Worm (Caenorhabditis elegans) whole organism, dauer: ENCODE data around the gene F26F12.3.

Experiments
- unc-62 ChIP-seq: sonication (generic microtip); optimal IDR thresholded peaks from 2 replicates; lab custom pipeline; 2017; ENCODE audit warnings: missing biosample characterization, missing genetic modification reagents, missing genetic modification characterization

The F26F12.3 gene

DNA sequence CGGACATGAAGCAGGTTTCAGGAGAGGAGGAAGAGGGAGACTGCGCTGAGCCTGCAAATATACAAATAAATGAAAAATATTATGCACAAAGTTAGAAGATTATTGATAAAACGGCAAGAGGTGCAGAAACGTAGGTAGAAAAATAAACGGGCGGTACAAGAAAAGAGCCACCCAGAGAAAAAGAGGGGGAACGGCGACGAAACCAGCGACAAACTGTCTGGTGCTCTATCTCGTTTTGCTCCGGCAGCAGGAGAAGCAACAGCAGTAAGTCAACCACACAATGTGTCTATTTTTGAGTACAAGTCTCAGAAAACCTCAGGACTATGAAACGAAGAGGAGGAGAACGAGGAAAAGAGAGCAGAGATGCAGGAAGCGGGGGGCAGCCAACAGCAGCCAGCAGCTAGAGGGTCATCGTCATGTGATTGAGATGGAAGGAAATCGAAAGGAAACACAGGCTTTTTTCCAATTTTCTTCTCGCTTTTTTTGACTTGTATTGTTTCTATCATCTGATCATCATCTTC, at the start of gene F26F12.3:
TSS of gene F26F12.3 (minus strand) at position 51 of the 521 bp plus-strand sequence.
- TF ChIP-seq unc-62, result no peak

DNA sequence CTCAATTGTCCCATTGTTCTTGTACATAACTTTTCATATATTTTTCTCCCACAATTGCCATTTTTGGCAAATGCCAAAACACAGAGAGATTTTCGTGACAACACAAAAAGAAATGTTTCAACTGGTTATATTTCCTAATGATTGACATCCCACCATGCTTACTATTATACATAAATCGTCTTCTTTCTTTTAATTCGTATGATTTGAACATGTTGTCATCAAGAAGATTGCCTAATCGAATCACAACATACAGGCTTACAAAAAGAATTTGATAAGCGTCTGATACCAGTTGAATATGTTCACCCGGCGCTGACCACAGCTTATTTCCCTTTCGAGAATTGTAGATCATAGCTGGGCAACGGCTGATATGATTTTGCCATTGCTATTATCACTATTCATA, 49.5 kb upstream of the F26F12.3 start, which contains the start of gene grd-9:
TSS of gene grd-9 (plus strand) at position 301 of the 400 bp plus-strand sequence.
- no peak for TF ChIP-seq unc-62

DNA sequence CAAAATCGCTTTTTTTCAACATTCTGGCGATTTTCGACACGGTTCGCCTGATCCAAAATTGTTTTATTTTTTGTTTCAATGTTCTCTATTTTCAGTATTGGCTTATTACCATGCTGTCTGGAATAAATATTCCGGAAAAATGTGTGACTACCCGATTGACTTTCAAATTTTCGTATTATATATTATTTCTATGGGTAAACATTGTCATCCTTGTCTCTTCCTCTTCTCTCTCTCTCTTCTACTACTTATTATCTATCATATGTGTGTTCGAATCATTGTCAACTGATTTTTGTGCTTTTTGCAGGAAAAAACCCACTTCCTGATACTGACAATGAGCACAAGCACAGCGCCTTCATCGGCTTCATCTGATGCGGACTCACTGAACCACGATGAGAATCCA, 47.5 kb upstream of the F26F12.3 start, which contains the start of gene C04E6.7:
TSS of gene C04E6.7 (plus strand) at position 301 of the 400 bp plus-strand sequence.
- no peak for TF ChIP-seq unc-62

DNA sequence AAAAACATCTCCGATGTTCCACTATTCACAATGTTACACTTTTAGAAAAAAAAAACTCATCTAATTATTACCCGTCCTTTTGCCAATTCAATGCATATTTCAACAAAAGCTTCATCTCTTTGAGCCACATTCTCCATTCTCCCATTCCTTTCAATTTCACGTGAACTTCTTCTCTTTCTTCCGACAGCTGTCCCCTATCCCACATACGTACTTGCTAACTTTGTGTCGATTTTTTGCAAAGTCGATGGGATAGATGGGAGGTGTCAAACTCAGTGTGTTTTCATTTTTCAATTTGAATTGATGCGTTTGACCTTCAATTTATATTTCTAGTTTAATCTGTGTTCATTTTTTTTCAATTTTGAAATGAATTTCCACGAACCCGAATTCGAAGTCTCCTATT, 45.7 kb upstream of the F26F12.3 start:
- no peak for TF ChIP-seq unc-62

DNA sequence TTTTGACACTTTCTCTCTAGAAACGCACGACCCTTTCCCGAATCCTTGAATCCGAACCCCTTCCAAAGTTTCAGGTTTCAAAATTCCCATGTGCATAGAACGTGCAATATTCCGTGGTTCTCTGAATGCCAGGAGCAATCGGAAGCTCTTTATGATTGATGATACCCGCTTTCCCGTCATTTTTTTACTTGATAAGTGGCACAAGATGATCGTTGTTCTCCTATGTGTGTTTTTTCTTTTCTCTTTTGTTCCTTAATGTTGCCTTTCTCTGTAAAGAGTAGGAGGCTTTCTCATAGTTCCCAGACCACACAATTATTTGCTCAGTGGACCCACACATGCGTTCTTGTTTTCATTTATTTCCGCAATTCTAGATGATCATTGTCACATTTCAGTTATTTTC, 43.3 kb upstream of the F26F12.3 start:
- TF ChIP-seq unc-62, result no peak

DNA sequence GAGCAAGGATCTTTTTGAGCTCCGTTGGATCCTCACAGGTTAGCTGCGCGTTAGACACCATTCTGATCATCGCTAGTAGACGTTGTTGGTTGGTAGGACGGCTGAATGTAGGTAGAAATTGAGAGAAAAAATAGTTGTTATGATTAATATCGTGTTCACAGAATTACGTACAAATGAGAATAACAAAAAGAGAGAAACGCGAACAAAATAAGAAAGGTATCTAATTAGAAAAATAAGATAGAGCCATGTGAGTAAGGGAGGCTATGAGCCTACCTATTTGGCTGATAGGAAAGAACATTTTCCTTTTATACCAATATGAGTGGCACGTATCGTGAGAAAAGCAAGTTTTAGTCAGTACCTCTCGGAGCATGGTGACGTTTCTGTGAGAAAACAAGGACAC, 38.2 kb upstream of the F26F12.3 start, which contains the start of gene C04E6.8:
TSS of gene C04E6.8 (minus strand) at position 101 of the 400 bp plus-strand sequence.
- TF ChIP-seq unc-62, result no peak

DNA sequence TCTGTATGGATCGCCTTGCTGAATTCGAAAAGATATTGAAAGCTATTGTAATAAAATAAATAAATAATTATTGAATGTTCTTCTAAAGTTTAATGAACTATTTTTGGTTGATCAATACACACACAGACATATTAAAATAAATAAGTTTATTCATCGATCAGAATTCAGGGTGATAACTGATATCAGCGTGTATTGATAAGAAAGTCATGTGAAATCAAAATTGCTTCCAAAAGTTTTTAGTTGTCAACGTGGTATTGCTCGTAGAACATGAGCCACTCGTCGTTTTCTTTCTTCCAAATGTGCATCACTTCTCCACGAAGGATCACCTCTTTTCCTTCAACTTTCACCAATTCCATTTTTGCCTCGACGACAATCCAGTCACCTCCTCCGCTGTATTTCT, 36.9 kb upstream of the F26F12.3 start:
- no peak for TF ChIP-seq unc-62

DNA sequence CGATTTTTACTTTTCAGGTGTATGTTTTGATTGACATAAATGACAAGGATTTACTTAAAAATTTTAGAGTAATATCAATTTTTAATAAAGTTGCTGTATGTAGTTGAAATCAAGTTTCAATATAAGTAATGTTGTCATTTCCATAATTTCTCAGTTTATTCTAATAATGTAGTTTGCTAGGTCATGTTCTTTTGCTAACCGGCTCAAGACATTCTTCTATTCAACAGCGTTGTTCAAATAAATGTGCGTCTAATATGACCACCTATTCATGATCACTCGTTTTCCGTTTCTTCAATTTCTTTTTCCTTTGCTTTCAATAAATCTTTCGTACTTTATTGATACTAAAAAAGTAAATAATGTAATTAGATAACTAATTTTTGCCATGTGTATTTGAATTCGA, 34.5 kb upstream of the F26F12.3 start, which contains the start of gene C02G6.3:
TSS of gene C02G6.3 (plus strand) at position 301 of the 400 bp plus-strand sequence.
- no peak for TF ChIP-seq unc-62

DNA sequence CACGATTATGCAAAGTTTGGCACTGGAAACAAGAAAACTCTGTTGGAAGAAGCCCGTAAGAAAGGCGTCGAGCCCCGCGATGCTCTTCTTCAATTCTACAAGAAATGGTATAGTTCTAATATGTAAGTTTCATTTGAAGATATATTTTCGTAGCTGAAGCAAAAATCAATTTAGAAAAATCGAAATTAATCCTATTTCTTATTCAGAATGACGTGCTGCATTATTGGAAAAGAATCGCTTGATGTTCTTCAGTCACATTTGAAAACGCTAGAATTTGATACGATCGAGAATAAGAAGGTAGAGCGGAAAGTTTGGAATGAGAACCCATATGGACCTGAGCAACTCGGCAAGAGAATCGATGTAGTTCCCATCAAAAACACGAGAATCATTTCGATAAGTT, 31.4 kb upstream of the F26F12.3 start:
- TF ChIP-seq unc-62, result no peak

DNA sequence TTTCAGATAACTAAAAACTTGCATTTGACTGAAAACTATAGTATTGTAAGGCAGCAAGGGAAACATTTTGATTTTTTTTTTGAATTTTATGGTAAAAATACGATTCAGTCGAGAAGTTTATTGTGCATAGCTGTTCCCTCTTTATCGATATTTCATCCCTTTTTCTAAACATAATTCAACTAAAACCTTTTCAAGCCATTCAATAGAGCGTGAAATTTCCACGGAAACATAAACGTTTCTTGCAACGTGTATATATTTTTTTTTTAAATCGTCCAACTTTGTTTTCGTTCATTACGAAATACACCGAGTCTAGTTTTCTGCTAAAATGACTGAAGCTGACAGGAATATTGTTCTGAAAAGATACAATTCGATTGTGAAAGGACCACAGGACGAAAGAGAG, 26.2 kb upstream of the F26F12.3 start, which contains the start of gene C02G6.2:
TSS of gene C02G6.2 (plus strand) at position 301 of the 400 bp plus-strand sequence.
- TF ChIP-seq unc-62, result no peak

DNA sequence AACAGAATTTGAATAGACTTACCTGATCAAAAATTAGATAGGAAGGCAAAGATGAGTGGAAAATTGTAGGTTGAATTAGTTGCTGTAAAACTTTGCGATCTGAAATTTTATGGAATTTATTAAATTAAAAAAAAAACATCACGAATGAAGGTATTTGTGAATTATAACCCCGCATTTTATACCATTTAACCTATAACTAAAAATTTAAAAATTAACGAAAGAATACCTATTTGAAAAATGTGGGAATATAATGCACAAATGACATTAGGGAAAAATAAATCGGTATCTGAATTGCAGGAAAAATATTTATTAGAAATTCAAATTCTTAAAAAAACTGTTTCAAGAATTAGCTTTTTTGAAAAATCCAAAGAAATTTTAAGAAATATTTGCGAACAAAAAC, 23.7 kb upstream of the F26F12.3 start, which contains the start of gene F26F12.4:
TSS of gene F26F12.4 (minus strand) at position 101 of the 400 bp plus-strand sequence.
- TF ChIP-seq unc-62, result no peak

DNA sequence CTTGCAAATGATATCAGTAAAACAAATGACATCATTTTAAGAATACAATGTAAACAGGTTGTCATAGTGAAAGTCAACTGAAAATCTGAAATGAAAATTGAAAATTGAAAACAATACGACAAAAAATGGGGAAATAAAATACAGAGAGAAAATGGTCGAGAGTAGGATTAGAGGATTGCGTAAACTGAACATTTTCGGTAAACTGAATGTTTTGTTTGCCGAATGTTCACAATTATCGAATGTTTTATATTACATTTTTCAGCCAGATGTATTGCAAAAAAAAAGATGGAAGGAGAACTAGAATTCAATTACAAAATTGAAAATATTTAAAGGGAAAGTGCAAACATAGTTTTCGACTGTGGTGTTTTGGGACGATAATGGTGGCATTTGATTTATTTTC, 19.6 kb upstream of the F26F12.3 start, which contains the start of gene F26F12.5:
TSS of gene F26F12.5 (minus strand) at position 101 of the 400 bp plus-strand sequence.
- no peak for TF ChIP-seq unc-62

DNA sequence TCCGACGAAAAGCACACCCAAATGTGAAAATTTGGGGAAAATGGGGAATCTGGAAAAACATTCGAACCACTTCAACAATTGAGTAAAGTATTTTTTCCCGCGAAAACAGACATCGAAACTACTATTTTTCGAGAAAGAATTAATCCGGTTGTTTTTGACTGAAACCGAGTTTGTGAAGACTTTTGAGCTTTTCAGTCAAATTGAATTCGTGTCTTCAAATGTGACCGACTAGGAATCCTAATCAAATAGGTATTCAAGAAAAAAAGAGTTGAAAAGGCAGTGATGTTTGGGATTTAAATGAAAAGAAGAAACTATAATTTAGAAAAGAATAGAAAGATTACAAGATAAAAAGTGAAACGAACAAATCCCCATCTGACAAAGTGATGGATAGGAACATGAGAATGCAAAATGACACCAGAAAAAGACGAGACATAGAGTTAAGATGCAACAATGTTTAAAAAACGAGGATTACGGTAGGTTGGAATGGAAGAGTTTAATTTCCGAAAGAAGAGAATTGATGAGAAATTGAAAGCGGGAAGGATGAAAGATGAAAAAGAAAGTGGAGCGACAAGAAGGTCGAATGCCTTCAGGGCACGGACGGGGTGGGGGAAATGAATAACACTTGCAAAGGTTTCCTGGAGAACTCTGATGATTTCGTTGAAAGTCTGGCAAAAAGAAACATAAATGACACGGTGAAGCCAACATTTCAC, 17.1 kb upstream of the F26F12.3 start, which contains the start of gene F26F12.8:
TSS of gene F26F12.8 (minus strand) at position 51 of the 710 bp plus-strand sequence.
- no peak for TF ChIP-seq unc-62

DNA sequence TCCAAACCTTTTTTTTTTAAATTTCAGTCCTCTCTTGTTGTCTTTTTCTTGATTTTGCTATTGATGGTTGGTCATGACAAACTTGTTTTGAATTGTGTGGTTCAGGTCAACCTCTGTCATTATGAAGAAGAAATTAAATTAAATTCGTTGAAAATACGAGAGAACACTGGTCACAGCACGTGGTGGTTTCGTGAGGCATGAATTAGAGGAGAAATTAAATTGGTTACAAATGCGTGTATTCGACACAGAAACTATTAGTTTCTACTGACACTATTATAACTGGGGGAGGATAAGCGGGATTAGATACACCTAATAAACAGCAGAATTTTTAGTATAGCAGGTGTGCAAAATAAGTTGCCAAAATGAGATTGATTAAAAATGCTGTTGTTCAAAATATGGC, 6.6 kb upstream of the F26F12.3 start:
- TF ChIP-seq unc-62, result no peak

DNA sequence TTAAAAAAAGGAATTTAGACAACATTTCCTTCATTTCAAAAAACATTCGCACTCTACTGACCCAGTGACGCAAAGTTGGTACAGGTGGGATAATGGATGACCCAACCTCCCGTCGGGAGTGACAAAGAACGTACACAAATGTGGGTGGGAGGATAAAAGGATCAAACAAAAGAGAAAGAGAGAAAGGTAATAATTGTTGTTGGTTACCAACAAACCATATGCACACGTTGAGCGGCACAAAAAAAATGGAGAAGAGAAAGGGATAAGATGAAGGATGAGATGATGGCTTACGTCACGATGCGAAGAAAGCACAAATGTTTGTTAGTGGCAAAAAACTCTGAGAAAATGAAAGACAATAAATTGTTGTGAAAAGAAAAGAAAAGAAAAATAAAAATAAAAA, 6.1 kb upstream of the F26F12.3 start:
- no peak for TF ChIP-seq unc-62

DNA sequence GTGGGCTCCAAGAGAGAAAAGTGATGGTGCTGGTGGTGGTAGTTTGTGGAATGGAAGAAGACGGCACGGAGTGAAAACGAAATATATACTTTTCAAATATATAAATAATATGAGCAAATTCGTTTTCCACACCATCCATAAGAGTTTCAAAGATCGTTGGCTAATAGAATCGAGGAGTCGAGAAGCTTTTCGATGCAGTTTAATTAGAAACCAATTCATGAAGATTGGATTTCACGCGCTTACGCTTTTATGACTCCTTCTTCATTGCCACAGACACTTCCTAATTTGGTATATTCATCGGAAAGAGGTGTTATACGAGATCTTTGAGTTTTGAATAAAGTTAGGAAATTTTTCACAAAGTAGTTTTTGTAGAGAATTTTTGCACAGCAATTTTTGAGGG, 5.2 kb upstream of the F26F12.3 start:
- no peak for TF ChIP-seq unc-62

DNA sequence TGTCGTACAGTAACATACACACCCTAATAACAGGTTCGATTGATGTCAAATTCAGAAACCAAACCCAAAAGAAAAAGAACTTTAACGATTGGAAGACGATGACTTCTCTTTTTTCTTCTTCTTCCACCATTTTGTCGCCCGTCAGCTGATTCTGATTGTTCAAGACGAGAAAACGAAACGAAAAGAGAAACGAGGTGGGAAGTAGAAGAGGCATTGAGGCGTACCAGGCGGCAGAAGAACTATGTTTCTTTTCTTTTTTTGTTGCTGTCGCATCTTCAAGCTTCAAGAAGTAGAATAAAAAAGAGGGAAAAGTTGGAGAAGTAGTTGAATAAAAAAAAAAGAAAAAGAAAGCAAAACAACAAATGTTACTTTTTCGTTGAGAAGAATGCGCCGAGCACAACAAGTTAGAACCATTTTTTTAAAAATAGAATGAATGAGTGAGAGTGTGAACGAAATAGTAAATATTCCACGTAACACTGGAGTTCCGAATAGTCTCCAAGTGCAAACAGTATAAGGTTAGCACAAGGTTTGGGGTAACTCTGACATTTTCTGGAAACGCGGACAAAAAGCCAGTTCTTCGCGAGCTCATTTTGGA, 2.6 kb upstream of the F26F12.3 start:
- TF ChIP-seq unc-62, result no peak
